Worm (Caenorhabditis elegans) whole organism, L4 larva: ENCODE data around the gene F13A2.3.

Experiments
- F44E2.7 ChIP-seq: fragments of 200-800 bp; sonication (Bioruptor generic); IDR thresholded peaks from 2 replicates; pipeline ENCODE4 v2.1.2; 2022; ENCODE audit warnings: missing genetic modification characterization, missing compliant biosample characterization
- ama-1 ChIP-seq: fragments of 150-350 bp; optimal IDR thresholded peaks from 2 replicates; lab custom pipeline; 2014; ENCODE audit warnings: inconsistent platforms, mixed read lengths
- ceh-20 ChIP-seq: fragments of 200-800 bp; sonication (Bioruptor generic); IDR thresholded peaks from 2 replicates; pipeline ENCODE4 v1.3.6; 2022; ENCODE audit warnings: missing genetic modification reagents, missing genetic modification characterization, missing compliant biosample characterization
- ceh-44 ChIP-seq: fragments of 200-800 bp; sonication (Bioruptor generic); IDR thresholded peaks from 2 replicates; pipeline ENCODE4 v1.3.6; 2022; ENCODE audit warnings: missing genetic modification reagents, missing genetic modification characterization, missing compliant biosample characterization
- ceh-62 ChIP-seq: sonication (generic microtip); optimal IDR thresholded peaks from 2 replicates; lab custom pipeline; 2017; ENCODE audit warnings: missing biosample characterization, missing genetic modification characterization
- daf-12 ChIP-seq: fragments of 150-350 bp; optimal IDR thresholded peaks from 2 replicates; lab custom pipeline; 2014; ENCODE audit warnings: missing biosample characterization, missing genetic modification reagents, missing genetic modification characterization
- dve-1 ChIP-seq: sonication (generic microtip); optimal IDR thresholded peaks from 2 replicates; lab custom pipeline; 2017; ENCODE audit warnings: antibody characterized with exemption, mild to moderate bottlenecking, missing genetic modification characterization, missing compliant biosample characterization; ENCODE audit not compliant: insufficient read depth
- fos-1 ChIP-seq: fragments of 150-350 bp; optimal IDR thresholded peaks from 2 replicates; lab custom pipeline; 2014; ENCODE audit warnings: missing biosample characterization, missing genetic modification characterization
- nhr-25 ChIP-seq: sonication (generic microtip); optimal IDR thresholded peaks from 2 replicates; lab custom pipeline; 2017; ENCODE audit warnings: missing genetic modification characterization, mild to moderate bottlenecking, missing compliant biosample characterization, antibody characterized with exemption, moderate library complexity, borderline replicate concordance; ENCODE audit not compliant: insufficient read depth
- pha-4 ChIP-seq, 2 experiments: fragments of 150-350 bp in 1 of 2; fragments of 200-800 bp in 1 of 2; sonication (Bioruptor generic) in 1 of 2; IDR thresholded peaks in 1 of 2; optimal IDR thresholded peaks in 1 of 2; 2 replicates each; pipeline versions ENCODE4 v1.3.6 to Lab custom; 2014 to 2022; ENCODE audit warnings: missing genetic modification characterization in 2 of 2, missing genetic modification reagents in 2 of 2, missing biosample characterization in 1 of 2, missing compliant biosample characterization in 1 of 2
- skn-1 ChIP-seq: fragments of 150-350 bp; optimal IDR thresholded peaks from 2 replicates; lab custom pipeline; 2014; ENCODE audit warnings: missing biosample characterization, missing genetic modification characterization
- unc-39 ChIP-seq: sonication (generic microtip); optimal IDR thresholded peaks from 2 replicates; lab custom pipeline; 2017; ENCODE audit warnings: missing biosample characterization, missing genetic modification characterization
- unc-62 ChIP-seq, 3 experiments: fragments of 150-350 bp in 1 of 3; sonication (generic microtip); optimal IDR thresholded peaks in 2 of 3; peaks in 1 of 3; 1 replicate in 1 of 3; 2 replicates in 2 of 3; lab custom pipeline; 2014 to 2017; ENCODE audit warnings: missing biosample characterization in 3 of 3, missing genetic modification characterization in 3 of 3, missing genetic modification reagents in 3 of 3, missing genotype in 1 of 3

DNA sequence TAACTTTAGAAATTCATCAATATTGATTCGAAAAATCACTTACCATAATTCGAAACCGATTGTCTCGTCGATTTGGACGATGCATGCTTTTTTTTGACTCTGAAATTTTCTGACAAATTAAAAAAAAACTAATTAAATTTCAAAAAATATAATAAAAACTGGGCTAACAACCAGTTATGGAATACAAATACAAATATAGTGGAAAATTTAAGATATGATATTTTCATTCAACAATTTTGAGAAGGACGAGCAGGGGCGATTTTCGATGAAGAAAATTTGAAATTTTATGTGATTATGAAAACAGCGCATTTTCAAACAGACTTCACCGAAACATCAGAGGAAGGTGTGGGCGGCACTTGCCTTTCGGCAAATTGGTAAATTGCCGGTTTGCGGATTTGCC is 13.9 kb downstream of the F13A2.3 start, which contains the start of gene F13A2.1:
- no peak for TF ChIP-seq unc-62 (GFP tag; optimal IDR thresholded peaks at IDR 0.05 in 1 of 2; lab: Kevin White, UChicago)
- TF ChIP-seq unc-62 (tag; optimal IDR thresholded peaks at IDR 0.05; lab: Kevin White, UChicago): no peak
- TF ChIP-seq skn-1 (tag; lab: Kevin White, UChicago): no peak
- TF ChIP-seq fos-1: no peak
- TF ChIP-seq nhr-25 (tag; lab: Kevin White, UChicago): no peak
- TF ChIP-seq unc-39 (tag; lab: Kevin White, UChicago): no peak
- no peak for TF ChIP-seq ceh-44 (GFP tag; lab: Robert Waterston, UW)
- TF ChIP-seq daf-12 (tag; lab: Kevin White, UChicago): no peak
- no peak for TF ChIP-seq pha-4 (GFP tag; IDR thresholded peaks at IDR 0.05; lab: Robert Waterston, UW)
- no peak for TF ChIP-seq pha-4 (tag; optimal IDR thresholded peaks at IDR 0.05; lab: Kevin White, UChicago)
- TF ChIP-seq F44E2.7: no peak
- TF ChIP-seq dve-1 (tag; lab: Kevin White, UChicago): no peak
- no peak for TF ChIP-seq ceh-62 (tag; lab: Kevin White, UChicago)
- TF ChIP-seq ceh-20: no peak
- TF ChIP-seq ama-1 (lab: Kevin White, UChicago): no peak
